In genomic region chrX:10473510-10474212, dm6 we compare ENCODE assay signal across 6 fruit fly cellular contexts.
TF ChIP-seq lines count a peak whose summit lies in the region.

Gene CG2889, plus strand, starts transcription at chrX:10473938.

- no peak for TF ChIP-seq CTCF in whole organism, embryonic (GFP tag; optimal IDR thresholded peaks at IDR 0.05; lab: Kevin White, UChicago)

TF ChIP-seq in whole organism, 6 proteins besides CTCF, POLR2A, EP300 and RAD21:
- peak; percentile 72 for TF ChIP-seq CG8478 (optimal IDR thresholded peaks at IDR 0.05; lab: Kevin White, UChicago)
- no peak for TF ChIP-seq Dll (optimal IDR thresholded peaks at IDR 0.05; lab: Kevin White, UChicago)
- TF ChIP-seq EcR (GFP tag; optimal IDR thresholded peaks at IDR 0.05; lab: Kevin White, UChicago), result peak in 1 of 2 experiments; percentile 94
- no peak for TF ChIP-seq pan (optimal IDR thresholded peaks at IDR 0.05; lab: Kevin White, UChicago)
- no peak for TF ChIP-seq usp (GFP tag; optimal IDR thresholded peaks at IDR 0.05; lab: Kevin White, UChicago)

TF ChIP-seq in whole organism, adult, 20 proteins besides CTCF, POLR2A, EP300 and RAD21:
- TF ChIP-seq pad (GFP tag; optimal IDR thresholded peaks at IDR 0.05; lab: Kevin White, UChicago) (no peak), CG7045 (GFP tag; optimal IDR thresholded peaks at IDR 0.05; lab: Kevin White, UChicago) (no peak), Mnt (GFP tag; optimal IDR thresholded peaks at IDR 0.05; lab: Kevin White, UChicago) (peak; percentile 56), Crg-1 (GFP tag; optimal IDR thresholded peaks at IDR 0.05; lab: Kevin White, UChicago) (peak; percentile 24), bab1 (GFP tag; optimal IDR thresholded peaks at IDR 0.05; lab: Kevin White, UChicago) (peak; percentile 56), CG14711 (tag; optimal IDR thresholded peaks at IDR 0.05; lab: Kevin White, UChicago) (peak; percentile 39), CG7101 (tag; optimal IDR thresholded peaks at IDR 0.05; lab: Kevin White, UChicago) (peak; percentile 47), toe (GFP tag; optimal IDR thresholded peaks at IDR 0.05; lab: Kevin White, UChicago) (no peak), CG1620 (GFP tag; optimal IDR thresholded peaks at IDR 0.05; lab: Kevin White, UChicago) (peak; percentile 65), ovo (GFP tag; optimal IDR thresholded peaks at IDR 0.05; lab: Kevin White, UChicago) (peak; percentile 2), Clk (GFP tag; optimal IDR thresholded peaks at IDR 0.05; lab: Kevin White, UChicago) (no peak), tj (GFP tag; optimal IDR thresholded peaks at IDR 0.05; lab: Kevin White, UChicago) (peak; percentile 12), CG11617 (GFP tag; optimal IDR thresholded peaks at IDR 0.05; lab: Kevin White, UChicago) (peak; percentile 23), CG12768 (GFP tag; optimal IDR thresholded peaks at IDR 0.05; lab: Kevin White, UChicago) (no peak), Hr96 (GFP tag; optimal IDR thresholded peaks at IDR 0.05; lab: Kevin White, UChicago) (no peak)

TF ChIP-seq in whole organism, embryonic, 481 proteins besides CTCF, POLR2A, EP300 and RAD21 (continues in another document):
- TF ChIP-seq Ets65A (GFP tag; lab: Kevin White, UChicago) (peak; percentile 91), CG14050 (GFP tag; IDR thresholded peaks at IDR 0.05; lab: Robert Waterston, UW) (no peak), ATbp (GFP tag; optimal IDR thresholded peaks at IDR 0.05; lab: Kevin White, UChicago) (no peak), CG9797 (GFP tag; optimal IDR thresholded peaks at IDR 0.05; lab: Kevin White, UChicago) (peak; percentile 13), Hmr (GFP tag; optimal IDR thresholded peaks at IDR 0.05; lab: Kevin White, UChicago) (no peak), usp (GFP tag; optimal IDR thresholded peaks at IDR 0.05; lab: Kevin White, UChicago) (no peak), D19A (tag; optimal IDR thresholded peaks at IDR 0.05; lab: Kevin White, UChicago) (no peak), CG8290 (GFP tag; optimal IDR thresholded peaks at IDR 0.05; lab: Kevin White, UChicago) (peak; percentile 1), CG8290 (tag; optimal IDR thresholded peaks at IDR 0.05; lab: Kevin White, UChicago) (peak in 1 of 2 experiments; percentile 56), Blimp-1 (GFP tag; optimal IDR thresholded peaks at IDR 0.05; lab: Kevin White, UChicago) (no peak), pzg (GFP tag; optimal IDR thresholded peaks at IDR 0.05; lab: Kevin White, UChicago) (peak; percentile 58), CG30403 (GFP tag; optimal IDR thresholded peaks at IDR 0.05; lab: Kevin White, UChicago) (peak; percentile 16), HLH4C (GFP tag; IDR thresholded peaks at IDR 0.05; lab: Robert Waterston, UW; ENCODE audit: partially characterized antibody) (0 out of 3 replicates have a peak, but pooled peaks have one; percentile 42), amos (GFP tag; IDR thresholded peaks at IDR 0.05; lab: Robert Waterston, UW; ENCODE audit: partially characterized antibody) (peak; percentile 64), Dek (tag; optimal IDR thresholded peaks at IDR 0.05; lab: Kevin White, UChicago) (no peak), prd (optimal IDR thresholded peaks at IDR 0.05; lab: Kevin White, UChicago) (no peak), prd (GFP tag; IDR thresholded peaks at IDR 0.05; lab: Robert Waterston, UW) (peak; percentile 47; the same call in 1 of the 3 replicates), CG16813 (GFP tag; IDR thresholded peaks at IDR 0.05; lab: Robert Waterston, UW; ENCODE audit: partially characterized antibody) (peak; percentile 62)

TF ChIP-seq in whole organism, prepupa, 60 proteins besides CTCF, POLR2A, EP300 and RAD21 (continues in another document):
- TF ChIP-seq CG31627 (GFP tag; optimal IDR thresholded peaks at IDR 0.05; lab: Kevin White, UChicago) (peak; percentile 37), salr (GFP tag; optimal IDR thresholded peaks at IDR 0.05; lab: Kevin White, UChicago) (no peak), CG8119 (GFP tag; IDR thresholded peaks at IDR 0.05; lab: Robert Waterston, UW) (no peak), spab (GFP tag; optimal IDR thresholded peaks at IDR 0.05; lab: Kevin White, UChicago) (no peak), CG11762 (GFP tag; optimal IDR thresholded peaks at IDR 0.05; lab: Kevin White, UChicago; ENCODE audit: insufficient read depth) (no peak), Sox14 (GFP tag; optimal IDR thresholded peaks at IDR 0.05; lab: Kevin White, UChicago) (peak; percentile 38), CG32006 (GFP tag; optimal IDR thresholded peaks at IDR 0.05; lab: Kevin White, UChicago) (peak; percentile 2), CG4318 (GFP tag; optimal IDR thresholded peaks at IDR 0.05; lab: Kevin White, UChicago) (no peak), CG15336 (GFP tag; IDR thresholded peaks at IDR 0.05; lab: Robert Waterston, UW) (no peak), CG8632 (GFP tag; optimal IDR thresholded peaks at IDR 0.05; lab: Kevin White, UChicago) (no peak), cyc (GFP tag; optimal IDR thresholded peaks at IDR 0.05; lab: Kevin White, UChicago) (peak; percentile 23), Smox (GFP tag; optimal IDR thresholded peaks at IDR 0.05; lab: Kevin White, UChicago) (no peak), CG3032 (tag; optimal IDR thresholded peaks at IDR 0.05; lab: Kevin White, UChicago) (no peak), Ets21C (GFP tag; optimal IDR thresholded peaks at IDR 0.05; lab: Kevin White, UChicago) (peak; percentile 9), CG6808 (GFP tag; optimal IDR thresholded peaks at IDR 0.05; lab: Kevin White, UChicago) (no peak), lz (GFP tag; optimal IDR thresholded peaks at IDR 0.05; lab: Kevin White, UChicago) (peak; percentile 19), Sox15 (GFP tag; optimal IDR thresholded peaks at IDR 0.05; lab: Kevin White, UChicago) (no peak), CG11902 (GFP tag; optimal IDR thresholded peaks at IDR 0.05; lab: Kevin White, UChicago) (peak; percentile 3), dsx (GFP tag; optimal IDR thresholded peaks at IDR 0.05; lab: Kevin White, UChicago; ENCODE audit: poor library complexity, severe bottlenecking) (no peak)

TF ChIP-seq in whole organism, pupa, 21 proteins besides CTCF, POLR2A, EP300 and RAD21:
- TF ChIP-seq Ets98B (GFP tag; IDR thresholded peaks at IDR 0.05; lab: Robert Waterston, UW) (no peak), Pif1B (GFP tag; optimal IDR thresholded peaks at IDR 0.05; lab: Kevin White, UChicago) (no peak), gl (tag; optimal IDR thresholded peaks at IDR 0.05; lab: Kevin White, UChicago) (no peak), fd96Ca (GFP tag; IDR thresholded peaks at IDR 0.05; lab: Robert Waterston, UW) (0 out of 3 replicates have a peak, but pooled peaks have one; percentile 30), EcR (GFP tag; optimal IDR thresholded peaks at IDR 0.05; lab: Kevin White, UChicago) (peak; percentile 96)

TF ChIP-seq in whole organism, wandering third instar larva, 38 proteins besides CTCF, POLR2A, EP300 and RAD21:
- peak; percentile 24 for TF ChIP-seq rgr (GFP tag; optimal IDR thresholded peaks at IDR 0.05; lab: Kevin White, UChicago)
- TF ChIP-seq fru (GFP tag; optimal IDR thresholded peaks at IDR 0.05; lab: Kevin White, UChicago), result peak; percentile 10
- TF ChIP-seq psq (GFP tag; optimal IDR thresholded peaks at IDR 0.05; lab: Kevin White, UChicago), result peak; percentile 46
- TF ChIP-seq HLH106 (tag; optimal IDR thresholded peaks at IDR 0.05; lab: Kevin White, UChicago), result peak; percentile 49
- TF ChIP-seq CG9705 (GFP tag; optimal IDR thresholded peaks at IDR 0.05; lab: Kevin White, UChicago), result no peak
- no peak for TF ChIP-seq N (GFP tag; optimal IDR thresholded peaks at IDR 0.05; lab: Kevin White, UChicago)
- TF ChIP-seq GATAd (GFP tag; optimal IDR thresholded peaks at IDR 0.05; lab: Kevin White, UChicago), result no peak
- no peak for TF ChIP-seq woc (GFP tag; optimal IDR thresholded peaks at IDR 0.05; lab: Kevin White, UChicago)
- no peak for TF ChIP-seq Rel (GFP tag; optimal IDR thresholded peaks at IDR 0.05; lab: Kevin White, UChicago)
- TF ChIP-seq Rel (tag; optimal IDR thresholded peaks at IDR 0.05; lab: Kevin White, UChicago), result peak; percentile 36
- TF ChIP-seq OdsH (GFP tag; optimal IDR thresholded peaks at IDR 0.05; lab: Kevin White, UChicago), result no peak
- TF ChIP-seq tai (GFP tag; optimal IDR thresholded peaks at IDR 0.05; lab: Kevin White, UChicago), result no peak
- no peak for TF ChIP-seq CrebA (GFP tag; optimal IDR thresholded peaks at IDR 0.05; lab: Kevin White, UChicago; ENCODE audit: borderline replicate concordance)
- peak; percentile 38 for TF ChIP-seq h (GFP tag; optimal IDR thresholded peaks at IDR 0.05; lab: Kevin White, UChicago)
- TF ChIP-seq Sp1 (GFP tag; optimal IDR thresholded peaks at IDR 0.05; lab: Kevin White, UChicago), result peak; percentile 2
- TF ChIP-seq foxo (GFP tag; optimal IDR thresholded peaks at IDR 0.05; lab: Kevin White, UChicago), result peak in 1 of 2 experiments; percentile 58
